Fruit fly (Drosophila melanogaster): ENCODE data around the gene CG10340.

Gene CG10340

DNA sequence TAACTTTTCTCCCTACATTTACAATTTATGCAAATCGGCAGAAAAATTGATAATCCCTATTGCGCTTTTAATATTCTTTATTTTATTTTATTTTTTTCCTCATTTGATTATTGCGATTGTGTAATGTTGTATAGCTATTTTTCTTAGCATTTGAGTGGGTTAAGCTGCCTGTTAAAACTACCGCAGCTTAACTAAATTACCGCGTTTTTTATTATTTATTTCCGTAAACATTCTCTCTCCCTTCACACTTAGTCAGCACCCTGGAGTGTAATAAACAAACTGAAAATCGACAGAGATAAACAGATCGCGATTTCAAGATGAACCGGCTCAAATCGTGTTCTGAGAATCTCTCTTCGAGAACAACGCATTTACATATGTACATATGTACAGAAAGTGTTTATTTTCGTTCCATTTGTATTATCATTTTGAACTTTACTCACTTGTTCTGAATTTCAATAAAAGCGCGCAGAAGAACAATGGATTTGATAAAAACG is 40.9 kb upstream of the CG10340 start (continued):
- peak in 1 of 2 experiments; percentile 3 for TF ChIP-seq Trl (optimal IDR thresholded peaks at IDR 0.05)
- TF ChIP-seq Trl (GFP tag; optimal IDR thresholded peaks at IDR 0.05): no peak
- TF ChIP-seq CG15696 (tag; optimal IDR thresholded peaks at IDR 0.05): no peak
- TF ChIP-seq Xrp1 (GFP tag; IDR thresholded peaks at IDR 0.05): peak; percentile 25; the same call in 1 of the 2 replicates
- TF ChIP-seq CG4360 (GFP tag; IDR thresholded peaks at IDR 0.05): no peak
- TF ChIP-seq maf-S (GFP tag; optimal IDR thresholded peaks at IDR 0.05): no peak
- no peak for TF ChIP-seq run (tag; optimal IDR thresholded peaks at IDR 0.05)
- peak; percentile 27 for TF ChIP-seq CG1233 (GFP tag; optimal IDR thresholded peaks at IDR 0.05)
- TF ChIP-seq mam (GFP tag; optimal IDR thresholded peaks at IDR 0.05): no peak
- no peak for TF ChIP-seq unc-4 (GFP tag; IDR thresholded peaks at IDR 0.05; ENCODE audit: partially characterized antibody)
- TF ChIP-seq sima (GFP tag; optimal IDR thresholded peaks at IDR 0.05): no peak
- TF ChIP-seq Pdp1 (GFP tag; optimal IDR thresholded peaks at IDR 0.05): no peak
- no peak for TF ChIP-seq phol (tag; optimal IDR thresholded peaks at IDR 0.05)
- no peak for TF ChIP-seq yki (optimal IDR thresholded peaks at IDR 0.05)
- TF ChIP-seq grn (GFP tag; optimal IDR thresholded peaks at IDR 0.05): no peak
- no peak for TF ChIP-seq CG2202 (tag; optimal IDR thresholded peaks at IDR 0.05)
- no peak for TF ChIP-seq Dbx (GFP tag; IDR thresholded peaks at IDR 0.05)
- TF ChIP-seq ATbp (GFP tag; optimal IDR thresholded peaks at IDR 0.05): peak; percentile 4
- no peak for TF ChIP-seq CG32772 (GFP tag; IDR thresholded peaks at IDR 0.05)
- no peak for TF ChIP-seq CG7963 (GFP tag; IDR thresholded peaks at IDR 0.05; ENCODE audit: partially characterized antibody)
- TF ChIP-seq odd (GFP tag; optimal IDR thresholded peaks at IDR 0.05): no peak
- no peak for TF ChIP-seq caup (GFP tag; optimal IDR thresholded peaks at IDR 0.05; ENCODE audit: severe bottlenecking)
- no peak for TF ChIP-seq sens-2 (GFP tag; IDR thresholded peaks at IDR 0.05)
- TF ChIP-seq CG14860 (GFP tag; IDR thresholded peaks at IDR 0.05; ENCODE audit: partially characterized antibody): no peak
- no peak for TF ChIP-seq CG12659 (GFP tag; optimal IDR thresholded peaks at IDR 0.05)
- TF ChIP-seq CG13296 (GFP tag; optimal IDR thresholded peaks at IDR 0.05): no peak
- no peak for TF ChIP-seq CG6654 (GFP tag; optimal IDR thresholded peaks at IDR 0.05)
- TF ChIP-seq kay (GFP tag; optimal IDR thresholded peaks at IDR 0.05): no peak
- TF ChIP-seq MTF-1 (GFP tag; optimal IDR thresholded peaks at IDR 0.05; ENCODE audit: borderline replicate concordance): no peak
- no peak for TF ChIP-seq CG2875 (GFP tag; optimal IDR thresholded peaks at IDR 0.05)
- no peak for TF ChIP-seq Abd-B (GFP tag; optimal IDR thresholded peaks at IDR 0.05)
- TF ChIP-seq Atf6 (GFP tag; IDR thresholded peaks at IDR 0.05): no peak
- no peak for TF ChIP-seq Dll (GFP tag; IDR thresholded peaks at IDR 0.05; ENCODE audit: partially characterized antibody)
- TF ChIP-seq fu2 (GFP tag; optimal IDR thresholded peaks at IDR 0.05): no peak
- TF ChIP-seq Lhr (GFP tag; optimal IDR thresholded peaks at IDR 0.05): no peak
- TF ChIP-seq CG6175 (GFP tag; IDR thresholded peaks at IDR 0.05): no peak
- no peak for TF ChIP-seq MBD-R2 (GFP tag; IDR thresholded peaks at IDR 0.05)
- no peak for TF ChIP-seq CG33213 (GFP tag; optimal IDR thresholded peaks at IDR 0.05)
- TF ChIP-seq kni (GFP tag; optimal IDR thresholded peaks at IDR 0.05): peak; percentile 63
- TF ChIP-seq CG15601 (tag; optimal IDR thresholded peaks at IDR 0.05): peak; percentile 15
- peak; percentile 12 for TF ChIP-seq nerfin-1 (tag; optimal IDR thresholded peaks at IDR 0.05)
- no peak for TF ChIP-seq CG9817 (tag; optimal IDR thresholded peaks at IDR 0.05)
- TF ChIP-seq C15 (GFP tag; IDR thresholded peaks at IDR 0.05): no peak
- TF ChIP-seq Asciz (GFP tag; optimal IDR thresholded peaks at IDR 0.05): no peak
- peak; percentile 16 for TF ChIP-seq Sox100B (GFP tag; optimal IDR thresholded peaks at IDR 0.05)
- TF ChIP-seq ERR (GFP tag; optimal IDR thresholded peaks at IDR 0.05): no peak
- peak; percentile 9 for TF ChIP-seq NfI (GFP tag; optimal IDR thresholded peaks at IDR 0.05)
- no peak for TF ChIP-seq CG7745 (tag; optimal IDR thresholded peaks at IDR 0.05)
- no peak for TF ChIP-seq CG2120 (GFP tag; optimal IDR thresholded peaks at IDR 0.05)
- TF ChIP-seq tna (GFP tag; IDR thresholded peaks at IDR 0.05; ENCODE audit: partially characterized antibody): no peak
- TF ChIP-seq so (GFP tag; IDR thresholded peaks at IDR 0.05): no peak

Measured in whole organism, embryonic.